Worm (Caenorhabditis elegans): Measurements from ENCODE around the gene flp-25.

DNA sequence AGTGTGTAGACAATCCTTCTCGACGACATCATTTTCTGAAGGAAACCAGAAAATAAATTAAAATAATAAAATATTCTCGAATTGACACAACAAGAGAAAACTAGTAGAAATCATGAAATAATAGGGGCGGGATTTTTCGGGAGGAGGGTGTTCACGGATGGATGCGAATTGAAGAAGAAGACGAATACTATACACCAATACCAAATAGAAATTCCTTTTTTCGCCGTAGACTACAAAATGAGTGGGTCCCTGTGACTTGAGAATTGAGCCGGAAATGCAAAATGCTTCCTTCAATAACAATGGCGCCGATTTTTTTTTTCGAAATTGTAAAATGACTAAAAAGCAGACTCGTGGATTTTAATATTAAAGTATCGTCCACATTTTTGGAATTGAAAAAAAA lies 39.7 kb downstream of the flp-25 start, which contains the start of gene nlp-48:
- no peak for TF ChIP-seq unc-39 (tag; optimal IDR thresholded peaks at IDR 0.05)
- no peak for TF ChIP-seq zag-1 (tag; optimal IDR thresholded peaks at IDR 0.05)
- no peak for TF ChIP-seq nhr-25 (tag; optimal IDR thresholded peaks at IDR 0.05)
- TF ChIP-seq R02D3.7 (tag; optimal IDR thresholded peaks at IDR 0.05), result no peak
- no peak for TF ChIP-seq pha-4 (tag; optimal IDR thresholded peaks at IDR 0.05)
- no peak for TF ChIP-seq pqm-1 (tag; optimal IDR thresholded peaks at IDR 0.05)

Data from whole organism, L3 larva.